Fruit fly (Drosophila melanogaster): ENCODE measurements around the gene CG15278.
"Not testable (repeated sequence)": the region's sequence is repeated elsewhere in the genome, so short reads cannot be mapped to it uniquely, and the experiment has no call there.

CG15278 gene

DNA sequence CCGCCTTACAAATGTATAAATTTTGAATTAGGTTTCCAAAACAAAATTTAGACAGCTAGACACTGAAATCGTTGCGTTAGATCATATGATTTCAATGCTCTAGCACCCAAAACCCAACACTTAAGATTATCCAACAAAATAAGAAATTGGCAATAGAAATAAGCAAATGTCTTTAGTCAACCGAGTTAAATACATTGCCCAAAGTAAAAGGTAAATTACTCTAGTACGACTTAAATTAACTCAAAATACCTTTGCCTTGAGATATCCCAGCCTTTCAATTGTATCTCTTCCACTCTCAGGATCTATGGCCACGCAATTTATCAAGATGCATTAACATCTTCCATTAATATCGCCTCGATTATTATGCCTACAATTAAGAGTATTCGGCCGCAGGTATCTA, at the start of gene CG15278:
TSS of gene CG15278 (minus strand) at position 101 of the 400 bp plus-strand sequence.
- TF ChIP-seq noc (tag; optimal IDR thresholded peaks at IDR 0.05) = no peak

- TF ChIP-seq noc (tag; optimal IDR thresholded peaks at IDR 0.05) = no peak
Measured at dm6 chr2L:14924290-14924689, 48.2 kb upstream of the CG15278 start, which contains the start of gene CG3491. Gene CG3491 (plus strand): TSS chr2L:14924590.

dm6 chr2L:14887530-14887929, 11.4 kb upstream of the CG15278 start:
- TF ChIP-seq noc (tag; optimal IDR thresholded peaks at IDR 0.05) = no peak

DNA sequence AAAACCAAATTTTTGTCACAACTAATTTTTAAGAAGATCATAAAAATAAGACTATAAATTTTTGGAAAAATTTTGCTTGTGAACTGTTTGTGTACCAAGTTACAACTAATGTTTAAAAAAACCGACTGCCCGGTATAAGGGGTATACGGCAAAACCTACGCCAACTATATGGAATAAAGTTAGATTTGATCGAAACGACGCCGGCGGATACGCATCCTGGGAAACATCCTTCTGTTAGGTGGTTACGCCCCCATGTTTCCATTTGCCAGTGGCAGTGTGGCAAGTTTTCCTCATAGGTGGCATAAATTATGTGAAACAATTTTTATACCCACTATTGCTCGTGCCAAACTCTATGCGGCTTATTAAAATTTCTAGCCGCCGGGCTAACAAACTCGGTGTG, 7.5 kb upstream of the CG15278 start, which contains the start of gene ProtB:
TSS of gene ProtB (minus strand) at position 101 of the 400 bp plus-strand sequence.
- not testable (repeated sequence) for TF ChIP-seq noc (tag; optimal IDR thresholded peaks at IDR 0.05)

DNA sequence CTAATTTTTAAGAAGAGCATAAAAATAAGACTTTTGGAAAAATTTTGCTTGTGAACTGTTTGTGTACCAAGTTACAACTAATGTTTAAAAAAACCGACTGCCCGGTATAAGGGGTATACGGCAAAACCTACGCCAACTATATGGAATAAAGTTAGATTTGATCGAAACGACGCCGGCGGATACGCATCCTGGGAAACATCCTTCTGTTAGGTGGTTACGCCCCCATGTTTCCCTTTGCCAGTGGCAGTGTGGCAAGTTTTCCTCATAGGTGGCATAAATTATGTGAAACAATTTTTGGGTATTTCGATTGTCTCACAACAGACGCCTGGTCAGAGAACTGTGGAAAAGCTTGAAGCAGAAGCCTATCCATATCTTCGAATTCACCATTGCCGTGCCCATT, 5.4 kb upstream of the CG15278 start, which contains the start of gene ProtA:
TSS of gene ProtA (minus strand) at position 101 of the 400 bp plus-strand sequence.
- not testable (repeated sequence) for TF ChIP-seq noc (tag; optimal IDR thresholded peaks at IDR 0.05)

- TF ChIP-seq noc (tag; optimal IDR thresholded peaks at IDR 0.05) = no peak
Measured at dm6 chr2L:14871922-14872321, 4.2 kb downstream of the CG15278 start, which contains the start of gene CG4480. Gene CG4480 (minus strand): TSS chr2L:14872022.

DNA sequence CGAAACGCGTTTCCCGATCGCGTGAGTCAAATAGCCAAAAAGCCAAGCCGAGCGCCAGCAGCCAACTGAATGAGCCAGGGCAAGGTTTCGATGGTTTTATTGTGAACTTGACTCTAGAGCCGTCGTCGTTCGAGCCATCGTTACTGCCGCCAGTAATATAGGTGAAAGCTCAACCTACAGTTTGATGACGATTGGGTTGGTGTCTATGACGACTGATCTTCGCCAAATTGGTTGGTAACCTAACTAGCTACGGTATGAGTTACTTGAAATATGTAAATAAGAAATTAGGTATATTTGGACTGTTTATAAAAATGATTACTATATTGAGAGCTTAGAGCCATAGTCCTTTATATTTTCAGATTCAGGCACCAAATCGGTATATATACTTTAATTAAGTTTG, 24.5 kb downstream of the CG15278 start, which contains the start of gene CG15279:
TSS of gene CG15279 (minus strand) at position 72 of the 400 bp plus-strand sequence.
- no peak for TF ChIP-seq noc (tag; optimal IDR thresholded peaks at IDR 0.05)

dm6 chr2L:14842058-14842457, 34.1 kb downstream of the CG15278 start, which contains the start of gene CG42682:
Gene CG42682 (plus strand): TSS chr2L:14842358.
- no peak for TF ChIP-seq noc (tag; optimal IDR thresholded peaks at IDR 0.05)
